Fruit fly (Drosophila melanogaster): Measurements from ENCODE around the gene Atg16.

Atg16 gene

DNA sequence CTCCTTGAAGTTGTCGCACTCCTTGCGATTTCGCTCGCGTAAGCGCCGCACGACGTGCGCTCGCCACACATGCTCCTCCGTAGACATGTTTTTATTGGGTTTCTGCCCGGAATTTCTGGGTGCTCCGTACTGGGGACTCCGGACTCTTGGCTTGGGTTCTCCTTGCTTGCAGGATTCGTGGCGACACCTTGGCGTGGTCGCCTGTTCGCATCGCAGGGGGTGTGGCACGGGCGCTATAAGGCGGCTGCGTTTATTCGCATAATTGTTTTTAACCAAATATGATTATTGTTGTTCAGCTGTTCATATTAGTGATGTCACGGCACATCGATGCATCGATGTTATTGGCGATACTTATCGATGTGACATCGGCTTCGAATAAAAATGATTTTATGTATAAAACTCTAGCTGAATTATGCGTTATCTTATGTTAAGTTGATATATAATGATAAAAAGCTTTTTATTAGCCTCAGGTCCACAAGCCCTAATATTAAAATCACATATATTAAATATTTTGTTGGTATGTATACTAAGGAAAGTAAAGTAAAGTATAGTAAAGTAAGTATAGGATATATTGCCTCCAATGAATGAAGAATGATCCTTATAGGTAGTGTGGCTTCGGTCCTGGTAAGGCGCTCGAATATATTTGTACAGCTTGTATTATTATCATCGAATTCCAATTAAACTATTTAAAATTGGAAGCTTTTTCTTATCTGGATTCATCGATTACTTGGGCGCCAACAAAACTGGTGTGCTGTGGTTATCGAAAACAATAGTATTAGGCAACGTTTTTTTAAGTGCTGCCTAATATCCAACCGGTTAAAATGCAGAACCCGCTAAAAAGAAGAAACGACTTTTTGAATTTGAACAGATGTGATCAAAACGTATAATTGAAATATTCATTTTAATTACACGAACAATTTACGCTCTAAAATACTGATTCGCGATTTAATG, at the start of gene Atg16 (continued):
- TF ChIP-seq CG9727 (GFP tag; optimal IDR thresholded peaks at IDR 0.05) (no peak), CG1602 (GFP tag; optimal IDR thresholded peaks at IDR 0.05) (no peak), CG4424 (GFP tag; optimal IDR thresholded peaks at IDR 0.05) (no peak), CG30403 (GFP tag; optimal IDR thresholded peaks at IDR 0.05) (peak; percentile 11), Meics (GFP tag; optimal IDR thresholded peaks at IDR 0.05) (no peak), ato (GFP tag; IDR thresholded peaks at IDR 0.05; ENCODE audit: partially characterized antibody) (peak; percentile 80), stc (GFP tag; IDR thresholded peaks at IDR 0.05) (no peak), btn (GFP tag; optimal IDR thresholded peaks at IDR 0.05) (no peak), hb (GFP tag; IDR thresholded peaks at IDR 0.05; ENCODE audit: partially characterized antibody) (peak; percentile 94), gfzf (GFP tag; optimal IDR thresholded peaks at IDR 0.05) (no peak), CG12071 (GFP tag; optimal IDR thresholded peaks at IDR 0.05) (no peak), Mrtf (GFP tag; IDR thresholded peaks at IDR 0.05) (no peak), CG1529 (GFP tag; optimal IDR thresholded peaks at IDR 0.05) (no peak), zfh1 (GFP tag; IDR thresholded peaks at IDR 0.05) (no peak), CG5180 (GFP tag; optimal IDR thresholded peaks at IDR 0.05) (no peak), prd (optimal IDR thresholded peaks at IDR 0.05) (no peak), prd (GFP tag; IDR thresholded peaks at IDR 0.05) (no peak), CG17612 (GFP tag; IDR thresholded peaks at IDR 0.05) (no peak), ci (GFP tag; IDR thresholded peaks at IDR 0.05) (0 out of 3 replicates have a peak, but pooled peaks have one; percentile 18), Dll (GFP tag; IDR thresholded peaks at IDR 0.05; ENCODE audit: partially characterized antibody) (peak; percentile 90), Doc2 (GFP tag; IDR thresholded peaks at IDR 0.05) (no peak), corto (GFP tag; optimal IDR thresholded peaks at IDR 0.05) (peak; percentile 19), hth (optimal IDR thresholded peaks at IDR 0.05) (no peak), slp2 (GFP tag; optimal IDR thresholded peaks at IDR 0.05) (no peak), usp (GFP tag; optimal IDR thresholded peaks at IDR 0.05) (no peak), CG9817 (tag; optimal IDR thresholded peaks at IDR 0.05) (no peak), sc (optimal IDR thresholded peaks at IDR 0.05) (no peak), sc (GFP tag; optimal IDR thresholded peaks at IDR 0.05) (no peak), dmrt11E (tag; optimal IDR thresholded peaks at IDR 0.05) (no peak), cas (GFP tag; IDR thresholded peaks at IDR 0.05) (no peak), MESR4 (GFP tag; optimal IDR thresholded peaks at IDR 0.05) (peak; percentile 90), Sox100B (GFP tag; optimal IDR thresholded peaks at IDR 0.05) (no peak), Dbx (GFP tag; IDR thresholded peaks at IDR 0.05) (no peak), CG4854 (GFP tag; optimal IDR thresholded peaks at IDR 0.05) (no peak), CG43689 (GFP tag; IDR thresholded peaks at IDR 0.05) (no peak), yki (optimal IDR thresholded peaks at IDR 0.05) (no peak), CG16779 (GFP tag; IDR thresholded peaks at IDR 0.05) (no peak), CG33557 (GFP tag; optimal IDR thresholded peaks at IDR 0.05) (no peak), ttk (GFP tag; IDR thresholded peaks at IDR 0.05) (no peak), sna (GFP tag; IDR thresholded peaks at IDR 0.05; ENCODE audit: partially characterized antibody) (peak; percentile 84), CG5245 (GFP tag; optimal IDR thresholded peaks at IDR 0.05) (no peak), Chrac-16 (GFP tag; optimal IDR thresholded peaks at IDR 0.05) (no peak), Fer1 (GFP tag; optimal IDR thresholded peaks at IDR 0.05) (no peak), Taf1 (GFP tag; IDR thresholded peaks at IDR 0.05) (no peak), NC2α (GFP tag; optimal IDR thresholded peaks at IDR 0.05) (no peak), Sox102F (GFP tag; optimal IDR thresholded peaks at IDR 0.05) (no peak), CG11247 (GFP tag; IDR thresholded peaks at IDR 0.05) (no peak), gem (tag; optimal IDR thresholded peaks at IDR 0.05) (no peak), eyg (GFP tag; optimal IDR thresholded peaks at IDR 0.05) (no peak), CG15011 (GFP tag; optimal IDR thresholded peaks at IDR 0.05) (no peak), CG11093 (GFP tag; IDR thresholded peaks at IDR 0.05) (no peak)

Measured in whole organism, embryonic.